Worm (Caenorhabditis elegans): Measurements from ENCODE around the gene oac-5.
A peak's percentile ranks its signal among the peaks of the same experiment; 100 is the strongest.

The oac-5 gene

ce11 chrV:16258142-16258541 lies 34.4 kb upstream of the oac-5 start, which contains the start of gene nhr-218:
TSS of gene nhr-218 (plus strand) at chrV:16258442.
- TF ChIP-seq zag-1 (tag; optimal IDR thresholded peaks at IDR 0.05) (no peak), fkh-10 (GFP tag; optimal IDR thresholded peaks at IDR 0.05) (no peak), dmd-8 (GFP tag; IDR thresholded peaks at IDR 0.05) (no peak), unc-62 (GFP tag; optimal IDR thresholded peaks at IDR 0.05 in 1 of 2) (peak in 1 of 2 experiments; percentile 33), unc-62 (tag; optimal IDR thresholded peaks at IDR 0.05) (no peak), mes-2 (tag; optimal IDR thresholded peaks at IDR 0.05; ENCODE audit: poor library complexity, severe bottlenecking) (no peak)

ce11 chrV:16259684-16260083 lies 32.8 kb upstream of the oac-5 start, which contains the start of gene nhr-127:
TSS of gene nhr-127 (plus strand) at chrV:16259984.
- no peak for TF ChIP-seq mdt-29 (GFP tag; IDR thresholded peaks at IDR 0.05)
- no peak for TF ChIP-seq gei-8 (GFP tag; optimal IDR thresholded peaks at IDR 0.05)
- TF ChIP-seq mxl-2 (GFP tag; conservative IDR thresholded peaks at IDR 0.05): no peak
- TF ChIP-seq ZK337.2 (GFP tag; IDR thresholded peaks at IDR 0.05): no peak
- no peak for TF ChIP-seq unc-130 (GFP tag; optimal IDR thresholded peaks at IDR 0.05)
- no peak for TF ChIP-seq lin-13 (GFP tag; optimal IDR thresholded peaks at IDR 0.05)
- TF ChIP-seq T26A8.4 (GFP tag; IDR thresholded peaks at IDR 0.05): no peak
- no peak for TF ChIP-seq lin-1 (GFP tag; IDR thresholded peaks at IDR 0.05)
- no peak for TF ChIP-seq nhr-28 (tag; optimal IDR thresholded peaks at IDR 0.05)
- no peak for TF ChIP-seq egl-43 (GFP tag; IDR thresholded peaks at IDR 0.05)
- no peak for TF ChIP-seq php-3 (GFP tag; IDR thresholded peaks at IDR 0.05)
- TF ChIP-seq hif-1 (tag; optimal IDR thresholded peaks at IDR 0.05): no peak
- no peak for TF ChIP-seq nhr-42 (GFP tag; IDR thresholded peaks at IDR 0.05)
- TF ChIP-seq dpl-1 (GFP tag; optimal IDR thresholded peaks at IDR 0.05): no peak
- no peak for TF ChIP-seq ztf-7 (tag; optimal IDR thresholded peaks at IDR 0.05)
- no peak for TF ChIP-seq zip-2 (tag; optimal IDR thresholded peaks at IDR 0.05)
- TF ChIP-seq daf-8 (GFP tag; IDR thresholded peaks at IDR 0.05): no peak
- TF ChIP-seq dmd-9 (GFP tag; IDR thresholded peaks at IDR 0.05): no peak
- no peak for TF ChIP-seq pha-4 (GFP tag; IDR thresholded peaks at IDR 0.05)
- TF ChIP-seq pha-4 (tag; optimal IDR thresholded peaks at IDR 0.05): no peak

ce11 chrV:16266514-16266913 lies 26.0 kb upstream of the oac-5 start, which contains the start of gene T13F3.4:
TSS of gene T13F3.4 (minus strand) at chrV:16266614.
- TF ChIP-seq Y105C5A.15 (GFP tag; IDR thresholded peaks at IDR 0.05): no peak
- no peak for TF ChIP-seq duxl-1 (tag; optimal IDR thresholded peaks at IDR 0.05; ENCODE audit: poor library complexity)
- TF ChIP-seq lin-38 (GFP tag; IDR thresholded peaks at IDR 0.05): no peak
- TF ChIP-seq ztf-11 (tag; optimal IDR thresholded peaks at IDR 0.05): no peak
- no peak for TF ChIP-seq hlh-11 (tag; optimal IDR thresholded peaks at IDR 0.05)
- TF ChIP-seq Y5F2A.4 (GFP tag; optimal IDR thresholded peaks at IDR 0.05): no peak
- no peak for TF ChIP-seq gei-8 (GFP tag; optimal IDR thresholded peaks at IDR 0.05)
- no peak for TF ChIP-seq spr-3 (GFP tag; optimal IDR thresholded peaks at IDR 0.05)
- no peak for TF ChIP-seq nhr-28 (tag; optimal IDR thresholded peaks at IDR 0.05)
- TF ChIP-seq dve-1 (tag; optimal IDR thresholded peaks at IDR 0.05; ENCODE audit: insufficient read depth): no peak
- TF ChIP-seq ces-1 (GFP tag; optimal IDR thresholded peaks at IDR 0.05): no peak
- TF ChIP-seq madf-5 (GFP tag; IDR thresholded peaks at IDR 0.05): no peak
- no peak for TF ChIP-seq dmd-6 (GFP tag; IDR thresholded peaks at IDR 0.05)
- TF ChIP-seq ceh-82 (tag; optimal IDR thresholded peaks at IDR 0.05): no peak
- TF ChIP-seq mdl-1 (tag; optimal IDR thresholded peaks at IDR 0.05): no peak
- TF ChIP-seq php-3 (GFP tag; IDR thresholded peaks at IDR 0.05): no peak
- no peak for TF ChIP-seq Y48G9A.11 (GFP tag; IDR thresholded peaks at IDR 0.05)
